Fruit fly (Drosophila melanogaster): ENCODE data around the gene Pex12.
A peak's percentile ranks its signal among the peaks of the same experiment; 100 is the strongest.

The Pex12 gene

DNA sequence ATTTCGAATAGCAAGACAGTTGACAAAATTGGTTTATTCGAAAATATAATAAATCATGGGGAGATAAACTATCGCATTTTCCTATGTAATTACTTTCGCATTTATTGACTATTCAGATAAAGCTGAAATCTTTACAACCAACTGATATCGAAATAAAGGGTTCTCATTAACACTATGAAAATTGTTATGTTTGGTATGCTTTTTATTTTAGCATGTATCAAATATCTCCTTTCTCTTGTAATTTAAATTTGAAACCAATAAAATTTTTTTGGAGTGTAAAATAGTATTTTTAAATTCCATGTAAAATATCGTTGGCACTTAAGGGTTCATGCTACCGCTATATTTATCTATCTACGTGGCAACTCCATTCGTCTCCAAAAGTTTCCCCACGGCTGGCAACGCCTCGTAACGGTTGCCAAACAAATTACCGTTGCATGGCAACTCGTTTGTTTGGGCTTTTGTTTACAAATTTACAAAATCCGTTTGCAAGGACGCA is 39.3 kb downstream of the Pex12 start, which contains the start of gene CG13949 (continued):
- TF ChIP-seq fd102C (GFP tag; optimal IDR thresholded peaks at IDR 0.05), result no peak
- TF ChIP-seq Doc3 (GFP tag; IDR thresholded peaks at IDR 0.05; ENCODE audit: partially characterized antibody), result no peak
- no peak for TF ChIP-seq Lpt (GFP tag; optimal IDR thresholded peaks at IDR 0.05)
- TF ChIP-seq CG10209 (GFP tag; optimal IDR thresholded peaks at IDR 0.05), result peak; percentile 44
- TF ChIP-seq CG7963 (GFP tag; IDR thresholded peaks at IDR 0.05; ENCODE audit: partially characterized antibody), result no peak
- TF ChIP-seq al (GFP tag; IDR thresholded peaks at IDR 0.05), result peak; percentile 67
- peak; percentile 33 for TF ChIP-seq Atf-2 (GFP tag; optimal IDR thresholded peaks at IDR 0.05)
- no peak for TF ChIP-seq CG16815 (GFP tag; optimal IDR thresholded peaks at IDR 0.05)
- TF ChIP-seq Hr51 (GFP tag; optimal IDR thresholded peaks at IDR 0.05), result peak in 1 of 2 experiments; percentile 63
- peak; percentile 68 for TF ChIP-seq Dek (tag; optimal IDR thresholded peaks at IDR 0.05)
- TF ChIP-seq bbx (GFP tag; IDR thresholded peaks at IDR 0.05; ENCODE audit: partially characterized antibody), result peak; percentile 64; the same call in 1 of the 2 replicates
- no peak for TF ChIP-seq schlank (tag; optimal IDR thresholded peaks at IDR 0.05)
- peak; percentile 64 for TF ChIP-seq CG34376 (GFP tag; optimal IDR thresholded peaks at IDR 0.05)
- TF ChIP-seq sob (GFP tag; IDR thresholded peaks at IDR 0.05), result peak; percentile 85
- TF ChIP-seq CG12071 (GFP tag; optimal IDR thresholded peaks at IDR 0.05), result peak; percentile 31
- TF ChIP-seq CG2712 (tag; optimal IDR thresholded peaks at IDR 0.05), result peak; percentile 70
- TF ChIP-seq CG1832 (GFP tag; optimal IDR thresholded peaks at IDR 0.05), result no peak
- peak; percentile 45 for TF ChIP-seq Taf1 (GFP tag; IDR thresholded peaks at IDR 0.05)
- peak in 1 of 2 experiments; percentile 37 for TF ChIP-seq Hr78 (GFP tag; optimal IDR thresholded peaks at IDR 0.05)
- TF ChIP-seq Abd-B (GFP tag; optimal IDR thresholded peaks at IDR 0.05), result peak; percentile 21
- peak; percentile 60 for TF ChIP-seq oc (tag; optimal IDR thresholded peaks at IDR 0.05)
- peak; percentile 21 for TF ChIP-seq dmrt11E (tag; optimal IDR thresholded peaks at IDR 0.05)
- peak; percentile 19; the same call in 1 of the 2 replicates for TF ChIP-seq CG43689 (GFP tag; IDR thresholded peaks at IDR 0.05)
- TF ChIP-seq ash1 (GFP tag; optimal IDR thresholded peaks at IDR 0.05), result no peak
- TF ChIP-seq trh (GFP tag; optimal IDR thresholded peaks at IDR 0.05), result no peak
- peak; percentile 56 for TF ChIP-seq grn (GFP tag; optimal IDR thresholded peaks at IDR 0.05)
- no peak for TF ChIP-seq CG14965 (GFP tag; optimal IDR thresholded peaks at IDR 0.05; ENCODE audit: borderline replicate concordance)
- TF ChIP-seq row (GFP tag; IDR thresholded peaks at IDR 0.05), result peak; percentile 69
- no peak for TF ChIP-seq onecut (GFP tag; IDR thresholded peaks at IDR 0.05)
- TF ChIP-seq Mrtf (GFP tag; IDR thresholded peaks at IDR 0.05), result peak; percentile 70; the same call in 2 of the 3 replicates
- peak; percentile 65; the same call in 1 of the 2 replicates for TF ChIP-seq GATAe (GFP tag; conservative IDR thresholded peaks at IDR 0.05)
- TF ChIP-seq CG16813 (GFP tag; IDR thresholded peaks at IDR 0.05; ENCODE audit: partially characterized antibody), result peak; percentile 57
- TF ChIP-seq CG10321 (GFP tag; IDR thresholded peaks at IDR 0.05), result no peak; the same call in 1 of the 2 replicates
- no peak for TF ChIP-seq sim (GFP tag; IDR thresholded peaks at IDR 0.05)
- TF ChIP-seq CG17385 (GFP tag; optimal IDR thresholded peaks at IDR 0.05), result peak; percentile 46
- TF ChIP-seq klu (GFP tag; IDR thresholded peaks at IDR 0.05), result peak; percentile 47; the same call in 1 of the 2 replicates
- peak; percentile 41 for TF ChIP-seq pum (GFP tag; optimal IDR thresholded peaks at IDR 0.05)
- TF ChIP-seq CG1792 (GFP tag; optimal IDR thresholded peaks at IDR 0.05), result peak; percentile 47
- no peak for TF ChIP-seq MESR4 (GFP tag; optimal IDR thresholded peaks at IDR 0.05)
- TF ChIP-seq CG9215 (GFP tag; IDR thresholded peaks at IDR 0.05), result peak; percentile 39
- peak; percentile 31 for TF ChIP-seq Bdp1 (GFP tag; optimal IDR thresholded peaks at IDR 0.05)
- peak; percentile 73 for TF ChIP-seq CG17328 (GFP tag; IDR thresholded peaks at IDR 0.05)
- no peak for TF ChIP-seq CG15073 (GFP tag; optimal IDR thresholded peaks at IDR 0.05)
- TF ChIP-seq MTF-1 (GFP tag; optimal IDR thresholded peaks at IDR 0.05; ENCODE audit: borderline replicate concordance), result no peak
- peak; percentile 64 for TF ChIP-seq HLH3B (GFP tag; IDR thresholded peaks at IDR 0.05)
- 0 out of 3 replicates have a peak, but pooled peaks have one; percentile 64 for TF ChIP-seq gce (GFP tag; IDR thresholded peaks at IDR 0.05)
- peak; percentile 90 for TF ChIP-seq mirr (GFP tag; optimal IDR thresholded peaks at IDR 0.05)
- no peak for TF ChIP-seq nom (GFP tag; optimal IDR thresholded peaks at IDR 0.05)
- peak; percentile 88 for TF ChIP-seq ken (GFP tag; IDR thresholded peaks at IDR 0.05)
